Worm (Caenorhabditis elegans) whole organism, late embryonic: ENCODE results near the gene C05C8.8.

Experiments
- F13H6.1 ChIP-seq: sonication (generic microtip); optimal IDR thresholded peaks from 2 replicates; lab custom pipeline; 2016; ENCODE audit warnings: missing genetic modification characterization, missing compliant biosample characterization
- K02D7.2 ChIP-seq: sonication (generic microtip); optimal IDR thresholded peaks from 2 replicates; lab custom pipeline; 2017; ENCODE audit warnings: mild to moderate bottlenecking, missing genetic modification characterization, missing compliant biosample characterization
- ahr-1 ChIP-seq: sonication (generic microtip); optimal IDR thresholded peaks from 2 replicates; lab custom pipeline; 2016; ENCODE audit warnings: missing genetic modification characterization, missing compliant biosample characterization
- ceh-18 ChIP-seq: sonication (generic microtip); optimal IDR thresholded peaks from 2 replicates; lab custom pipeline; 2016; ENCODE audit warnings: missing genetic modification characterization, missing compliant biosample characterization
- ceh-2 ChIP-seq: sonication (generic microtip); optimal IDR thresholded peaks from 2 replicates; lab custom pipeline; 2016; ENCODE audit warnings: missing genotype, missing genetic modification characterization, missing compliant biosample characterization
- ceh-22 ChIP-seq: sonication (generic microtip); optimal IDR thresholded peaks from 2 replicates; lab custom pipeline; 2017; ENCODE audit warnings: missing biosample characterization, missing genetic modification characterization
- ceh-24 ChIP-seq: sonication (generic microtip); optimal IDR thresholded peaks from 2 replicates; lab custom pipeline; 2016; ENCODE audit warnings: mild to moderate bottlenecking, missing genetic modification characterization, missing compliant biosample characterization
- ceh-30 ChIP-seq: fragments of 150-350 bp; optimal IDR thresholded peaks from 2 replicates; lab custom pipeline; 2014; ENCODE audit warnings: missing biosample characterization, missing genetic modification characterization
- ceh-31 ChIP-seq: sonication (generic microtip); optimal IDR thresholded peaks from 2 replicates; lab custom pipeline; 2016; ENCODE audit warnings: missing genetic modification characterization, missing compliant biosample characterization
- ceh-34 ChIP-seq: sonication (generic microtip); optimal IDR thresholded peaks from 2 replicates; lab custom pipeline; 2016; ENCODE audit warnings: mild to moderate bottlenecking, missing genetic modification characterization, missing compliant biosample characterization
- ceh-48 ChIP-seq: sonication (generic microtip); optimal IDR thresholded peaks from 2 replicates; lab custom pipeline; 2016; ENCODE audit warnings: missing genetic modification characterization, inconsistent platforms, missing compliant biosample characterization
- elt-4 ChIP-seq: sonication (generic microtip); optimal IDR thresholded peaks from 2 replicates; lab custom pipeline; 2016; ENCODE audit warnings: missing genetic modification characterization, missing compliant biosample characterization
- ets-4 ChIP-seq: sonication (generic microtip); optimal IDR thresholded peaks from 2 replicates; lab custom pipeline; 2016; ENCODE audit warnings: missing genetic modification characterization, missing compliant biosample characterization
- fax-1 ChIP-seq: sonication (generic microtip); optimal IDR thresholded peaks from 2 replicates; lab custom pipeline; 2016; ENCODE audit warnings: missing genotype, missing genetic modification characterization, missing compliant biosample characterization
- fkh-10 ChIP-seq: fragments of 150-350 bp; optimal IDR thresholded peaks from 2 replicates; lab custom pipeline; 2014; ENCODE audit warnings: missing biosample characterization, missing genetic modification reagents, missing genetic modification characterization
- gmeb-2 ChIP-seq: sonication (generic microtip); optimal IDR thresholded peaks from 2 replicates; lab custom pipeline; 2016; ENCODE audit warnings: missing genetic modification characterization, inconsistent platforms, missing compliant biosample characterization
- hlh-6 ChIP-seq: sonication (generic microtip); optimal IDR thresholded peaks from 2 replicates; lab custom pipeline; 2016; ENCODE audit warnings: missing genotype, missing genetic modification characterization, missing compliant biosample characterization
- hlh-8 ChIP-seq: sonication (generic microtip); optimal IDR thresholded peaks from 2 replicates; lab custom pipeline; 2016; ENCODE audit warnings: missing genotype, missing genetic modification characterization, missing compliant biosample characterization
- lim-6 ChIP-seq: sonication (generic microtip); optimal IDR thresholded peaks from 2 replicates; lab custom pipeline; 2016; ENCODE audit warnings: missing genetic modification characterization, missing compliant biosample characterization
- madf-2 ChIP-seq: sonication (generic microtip); optimal IDR thresholded peaks from 2 replicates; lab custom pipeline; 2017; ENCODE audit warnings: missing genetic modification characterization, missing compliant biosample characterization
- mec-3 ChIP-seq: sonication (generic microtip); optimal IDR thresholded peaks from 2 replicates; lab custom pipeline; 2016; ENCODE audit warnings: borderline replicate concordance, missing genetic modification characterization, missing compliant biosample characterization
- nfya-1 ChIP-seq: sonication (generic microtip); optimal IDR thresholded peaks from 2 replicates; lab custom pipeline; 2017; ENCODE audit warnings: missing genetic modification characterization, mild to moderate bottlenecking, missing compliant biosample characterization, antibody characterized with exemption, moderate library complexity
- nhr-11 ChIP-seq: fragments of 150-350 bp; optimal IDR thresholded peaks from 2 replicates; lab custom pipeline; 2014; ENCODE audit warnings: missing biosample characterization, missing genetic modification characterization
- nhr-232 ChIP-seq: sonication (generic microtip); optimal IDR thresholded peaks from 2 replicates; lab custom pipeline; 2016; ENCODE audit warnings: missing genetic modification characterization, missing compliant biosample characterization
- npax-4 ChIP-seq: sonication (generic microtip); optimal IDR thresholded peaks from 2 replicates; lab custom pipeline; 2016; ENCODE audit warnings: missing genetic modification characterization, missing compliant biosample characterization
- odd-2 ChIP-seq: sonication (generic microtip); optimal IDR thresholded peaks from 2 replicates; lab custom pipeline; 2017; ENCODE audit warnings: antibody characterized with exemption, mild to moderate bottlenecking, missing genetic modification characterization, missing compliant biosample characterization
- pat-9 ChIP-seq: fragments of 200-800 bp; sonication (Bioruptor generic); optimal IDR thresholded peaks from 2 replicates; lab custom pipeline; 2018; ENCODE audit warnings: mild to moderate bottlenecking, missing genetic modification characterization, moderate library complexity, missing compliant biosample characterization
- pha-2 ChIP-seq: sonication (generic microtip); optimal IDR thresholded peaks from 2 replicates; lab custom pipeline; 2017; ENCODE audit warnings: mild to moderate bottlenecking, missing genetic modification characterization, missing compliant biosample characterization
- pqm-1 ChIP-seq: sonication (generic microtip); optimal IDR thresholded peaks from 2 replicates; lab custom pipeline; 2016; ENCODE audit warnings: missing genetic modification characterization, missing compliant biosample characterization
- rnt-1 ChIP-seq: sonication (generic microtip); optimal IDR thresholded peaks from 2 replicates; lab custom pipeline; 2016; ENCODE audit warnings: missing genetic modification characterization, missing compliant biosample characterization
- sdc-2 ChIP-seq: sonication (generic microtip); optimal IDR thresholded peaks from 2 replicates; lab custom pipeline; 2016; ENCODE audit warnings: missing genotype, missing genetic modification characterization, missing compliant biosample characterization
- syd-9 ChIP-seq: sonication (generic microtip); optimal IDR thresholded peaks from 2 replicates; lab custom pipeline; 2016; ENCODE audit warnings: mild to moderate bottlenecking, missing genetic modification characterization, moderate library complexity, missing compliant biosample characterization
- tbx-2 ChIP-seq: sonication (generic microtip); optimal IDR thresholded peaks from 2 replicates; lab custom pipeline; 2016; ENCODE audit warnings: missing genetic modification characterization, missing compliant biosample characterization
- tbx-7 ChIP-seq: sonication (generic microtip); optimal IDR thresholded peaks from 2 replicates; lab custom pipeline; 2016; ENCODE audit warnings: missing genotype, missing genetic modification characterization, missing compliant biosample characterization
- unc-42 ChIP-seq: sonication (generic microtip); optimal IDR thresholded peaks from 2 replicates; lab custom pipeline; 2016; ENCODE audit warnings: missing genotype, missing genetic modification characterization, missing compliant biosample characterization
- unc-55 ChIP-seq: sonication (generic microtip); optimal IDR thresholded peaks from 2 replicates; lab custom pipeline; 2017; ENCODE audit warnings: missing biosample characterization, missing genetic modification reagents, missing genetic modification characterization
- zip-5 ChIP-seq: sonication (generic microtip); optimal IDR thresholded peaks from 2 replicates; lab custom pipeline; 2016; ENCODE audit warnings: missing genetic modification characterization, missing compliant biosample characterization

C05C8.8 gene

ce11 chrV:7224353-7224752, 30.6 kb downstream of the C05C8.8 start:
- no peak for TF ChIP-seq sdc-2 (tag; lab: Kevin White, UChicago)
- no peak for TF ChIP-seq tbx-7 (tag; lab: Kevin White, UChicago)
- TF ChIP-seq zip-5: no peak
- no peak for TF ChIP-seq ets-4
- no peak for TF ChIP-seq nfya-1
- TF ChIP-seq, all 69 proteins: peak for 0

- TF ChIP-seq elt-4 (tag; lab: Kevin White, UChicago): no peak
- no peak for TF ChIP-seq hlh-6 (tag; lab: Kevin White, UChicago)
- no peak for TF ChIP-seq nhr-232
- no peak for TF ChIP-seq syd-9
- no peak for TF ChIP-seq ahr-1 (tag; lab: Kevin White, UChicago)
- TF ChIP-seq mec-3: no peak
- TF ChIP-seq ceh-48 (tag; lab: Kevin White, UChicago): peak; percentile 38
- no peak for TF ChIP-seq gmeb-2 (tag; lab: Kevin White, UChicago)
- no peak for TF ChIP-seq npax-4 (tag; lab: Kevin White, UChicago)
- no peak for TF ChIP-seq K02D7.2
- TF ChIP-seq pqm-1 (tag; lab: Kevin White, UChicago): no peak
- TF ChIP-seq ceh-22: no peak
- TF ChIP-seq tbx-2: no peak
- TF ChIP-seq unc-42: peak; percentile 46
- no peak for TF ChIP-seq ceh-24 (tag; lab: Kevin White, UChicago)
- TF ChIP-seq madf-2 (tag; lab: Kevin White, UChicago): no peak
- peak; percentile 22 for TF ChIP-seq nfya-1
- TF ChIP-seq ceh-2 (tag; lab: Kevin White, UChicago): no peak
- no peak for TF ChIP-seq nhr-11
- peak; percentile 31 for TF ChIP-seq rnt-1 (tag; lab: Kevin White, UChicago)
- no peak for TF ChIP-seq hlh-8 (tag; lab: Kevin White, UChicago)
- TF ChIP-seq unc-55: peak; percentile 82
- peak; percentile 16 for TF ChIP-seq ceh-31 (tag; lab: Kevin White, UChicago)
- no peak for TF ChIP-seq ets-4
- no peak for TF ChIP-seq fkh-10 (GFP tag; lab: Kevin White, UChicago)
- no peak for TF ChIP-seq F13H6.1 (tag; lab: Kevin White, UChicago)
- TF ChIP-seq ceh-30: no peak
- TF ChIP-seq pha-2 (tag; lab: Kevin White, UChicago): no peak
- no peak for TF ChIP-seq lim-6 (tag; lab: Kevin White, UChicago)
- TF ChIP-seq pat-9: no peak
- peak; percentile 26 for TF ChIP-seq ceh-34 (tag; lab: Kevin White, UChicago)
These were observed 31.1 kb downstream of the C05C8.8 start, which contains the start of gene C13F10.1 for ce11 chrV:7223941-7224340. C13F10.1 (plus strand) TSS chrV:7224078.

ce11 chrV:7223152-7223551, 31.8 kb downstream of the C05C8.8 start, which contains the start of gene C13F10.7:
C13F10.7 (minus strand) TSS chrV:7223252.
- no peak for TF ChIP-seq fax-1
- TF ChIP-seq mec-3: no peak
- no peak for TF ChIP-seq ceh-24 (tag; lab: Kevin White, UChicago)
- no peak for TF ChIP-seq odd-2

- TF ChIP-seq ceh-48 (tag; lab: Kevin White, UChicago) (peak; percentile 75), ceh-18 (no peak)
These were observed 33.9 kb downstream of the C05C8.8 start, which contains the start of the genes C13F10.8, C13F10.6 and kxd-1 for ce11 chrV:7220973-7221519. C13F10.8 (minus strand) TSS chrV:7221023. C13F10.6 (minus strand) TSS chrV:7221039. kxd-1 (plus strand) TSS chrV:7221469.

- TF ChIP-seq gmeb-2 (tag; lab: Kevin White, UChicago): no peak
These were observed 36.0 kb downstream of the C05C8.8 start, which contains the start of gene C13F10.5 for ce11 chrV:7218988-7219387. C13F10.5 (minus strand) TSS chrV:7219088.
